Worm (Caenorhabditis elegans) whole organism, L3 larva: ENCODE measurements around the gene F20G2.2.

Experiments used
- ama-1 ChIP-seq: fragments of 150-350 bp; optimal IDR thresholded peaks from 2 replicates; lab custom pipeline; 2018
- ceh-28 ChIP-seq: fragments of 150-350 bp; optimal IDR thresholded peaks from 2 replicates; lab custom pipeline; 2014; ENCODE audit warnings: missing biosample characterization, missing genetic modification reagents, missing genetic modification characterization
- elt-2 ChIP-seq: sonication (generic microtip); optimal IDR thresholded peaks from 2 replicates; lab custom pipeline; 2016; ENCODE audit warnings: missing genetic modification reagents, mild to moderate bottlenecking, missing genetic modification characterization, missing compliant biosample characterization
- jun-1 ChIP-seq: fragments of 150-350 bp; optimal IDR thresholded peaks from 2 replicates; lab custom pipeline; 2014; ENCODE audit warnings: missing biosample characterization, missing genetic modification reagents, missing genetic modification characterization
- lin-39 ChIP-seq: fragments of 150-350 bp; optimal IDR thresholded peaks from 2 replicates; lab custom pipeline; 2018; ENCODE audit warnings: missing biosample characterization, missing genetic modification reagents, missing genetic modification characterization
- nhr-12 ChIP-seq: fragments of 150-350 bp; optimal IDR thresholded peaks from 2 replicates; lab custom pipeline; 2014; ENCODE audit warnings: missing biosample characterization, missing genetic modification characterization
- nhr-237 ChIP-seq: fragments of 150-350 bp; optimal IDR thresholded peaks from 2 replicates; lab custom pipeline; 2014; ENCODE audit warnings: missing biosample characterization, missing genetic modification characterization
- nhr-28 ChIP-seq: fragments of 150-350 bp; optimal IDR thresholded peaks from 2 replicates; lab custom pipeline; 2014; ENCODE audit warnings: missing biosample characterization, missing genetic modification characterization
- nhr-43 ChIP-seq: sonication (generic microtip); optimal IDR thresholded peaks from 2 replicates; lab custom pipeline; 2016; ENCODE audit warnings: mild to moderate bottlenecking, missing genetic modification characterization, missing compliant biosample characterization; ENCODE audit not compliant: poor library complexity, severe bottlenecking
- nhr-77 ChIP-seq: fragments of 150-350 bp; optimal IDR thresholded peaks from 2 replicates; lab custom pipeline; 2014; ENCODE audit warnings: missing biosample characterization, missing genetic modification characterization
- pqm-1 ChIP-seq: fragments of 150-350 bp; optimal IDR thresholded peaks from 2 replicates; lab custom pipeline; 2017; ENCODE audit warnings: missing biosample characterization, missing genetic modification characterization, inconsistent platforms
- skn-1 ChIP-seq: fragments of 150-350 bp; optimal IDR thresholded peaks from 2 replicates; lab custom pipeline; 2014; ENCODE audit warnings: missing biosample characterization, missing genetic modification characterization
- unc-39 ChIP-seq: sonication (generic microtip); optimal IDR thresholded peaks from 4 replicates; lab custom pipeline; 2017; ENCODE audit warnings: missing biosample characterization, missing genetic modification characterization
- ztf-11 ChIP-seq: fragments of 150-350 bp; optimal IDR thresholded peaks from 2 replicates; lab custom pipeline; 2014; ENCODE audit warnings: missing biosample characterization, missing genetic modification characterization

- no peak for TF ChIP-seq unc-39 (tag; lab: Kevin White, UChicago)
- no peak for TF ChIP-seq nhr-43 (tag; lab: Kevin White, UChicago)
- TF ChIP-seq jun-1 (tag; lab: Kevin White, UChicago): no peak
- TF ChIP-seq ama-1 (lab: Kevin White, UChicago): no peak
- no peak for TF ChIP-seq ceh-28 (tag; lab: Kevin White, UChicago)
- no peak for TF ChIP-seq skn-1 (tag; lab: Kevin White, UChicago)
- TF ChIP-seq nhr-28 (tag; lab: Kevin White, UChicago): no peak
- no peak for TF ChIP-seq elt-2
- no peak for TF ChIP-seq ztf-11 (tag; lab: Kevin White, UChicago)
- no peak for TF ChIP-seq pqm-1
- TF ChIP-seq nhr-237 (tag; lab: Kevin White, UChicago): no peak
- no peak for TF ChIP-seq nhr-77 (tag; lab: Kevin White, UChicago)
- TF ChIP-seq lin-39: no peak
- TF ChIP-seq nhr-12 (tag; lab: Kevin White, UChicago): no peak
Measured at ce11 chrV:13790117-13790516, 33.9 kb upstream of the F20G2.2 start.
